Worm (Caenorhabditis elegans) whole organism, L4 larva: ENCODE data around the gene clec-62.

Experiments used
- F37D6.2 ChIP-seq: sonication (generic microtip); optimal IDR thresholded peaks from 2 replicates; lab custom pipeline; 2016; ENCODE audit warnings: mild to moderate bottlenecking, missing genetic modification characterization, missing compliant biosample characterization
- F44E2.7 ChIP-seq: fragments of 200-800 bp; sonication (Bioruptor generic); IDR thresholded peaks from 2 replicates; pipeline ENCODE4 v2.1.2; 2022; ENCODE audit warnings: missing genetic modification characterization, missing compliant biosample characterization
- F49E8.2 ChIP-seq: sonication (generic microtip); optimal IDR thresholded peaks from 2 replicates; lab custom pipeline; 2016; ENCODE audit warnings: missing compliant biosample characterization, mild to moderate bottlenecking, missing genetic modification characterization, borderline replicate concordance
- aha-1 ChIP-seq: fragments of 150-350 bp; peaks from one replicate; lab custom pipeline; 2014; ENCODE audit warnings: missing biosample characterization, missing genetic modification characterization
- ceh-44 ChIP-seq: fragments of 200-800 bp; sonication (Bioruptor generic); IDR thresholded peaks from 2 replicates; pipeline ENCODE4 v1.3.6; 2022; ENCODE audit warnings: missing genetic modification reagents, missing genetic modification characterization, missing compliant biosample characterization
- daf-19 ChIP-seq: fragments of 200-800 bp; sonication (Bioruptor generic); conservative IDR thresholded peaks from 2 replicates; pipeline ENCODE4 v1.3.6; 2022; ENCODE audit warnings: missing genetic modification characterization, missing compliant biosample characterization
- dmd-6 ChIP-seq: fragments of 200-800 bp; sonication (Bioruptor generic); IDR thresholded peaks from 2 replicates; pipeline ENCODE4 v1.3.6; 2022; ENCODE audit warnings: missing genetic modification reagents, missing genetic modification characterization, missing compliant biosample characterization
- gei-8 ChIP-seq: fragments of 200-800 bp; sonication (Bioruptor generic); optimal IDR thresholded peaks from 2 replicates; lab custom pipeline; 2018; ENCODE audit warnings: mild to moderate bottlenecking, missing genetic modification characterization, missing compliant biosample characterization
- hif-1 ChIP-seq, 2 experiments: sonication (generic microtip); optimal IDR thresholded peaks; 2 replicates each; lab custom pipeline; 2016 to 2017; ENCODE audit warnings: missing compliant biosample characterization in 2 of 2, missing genetic modification characterization in 2 of 2, missing genetic modification reagents in 2 of 2, missing genotype in 2 of 2, mild to moderate bottlenecking in 1 of 2
- lin-29 ChIP-seq: fragments of 200-800 bp; sonication (Bioruptor generic); IDR thresholded peaks from 2 replicates; pipeline ENCODE4 v1.3.6; 2022; ENCODE audit warnings: missing genetic modification reagents, missing genetic modification characterization, missing compliant biosample characterization
- lsy-2 ChIP-seq, 2 experiments: fragments of 150-350 bp in 1 of 2; sonication (generic microtip) in 1 of 2; optimal IDR thresholded peaks; 2 replicates each; lab custom pipeline; 2014 to 2017; ENCODE audit warnings: missing biosample characterization in 2 of 2, missing genetic modification characterization in 2 of 2
- madf-5 ChIP-seq, 2 experiments: fragments of 200-800 bp; sonication (Bioruptor generic); IDR thresholded peaks; 2 replicates each; pipeline ENCODE4 v1.3.6; 2022; ENCODE audit warnings: missing compliant biosample characterization in 2 of 2, missing genetic modification characterization in 2 of 2
- madf-9 ChIP-seq: fragments of 200-800 bp; sonication (Bioruptor generic); conservative IDR thresholded peaks from 2 replicates; pipeline ENCODE4 v1.3.6; 2022; ENCODE audit warnings: missing genetic modification reagents, missing genetic modification characterization, missing compliant biosample characterization
- nhr-102 ChIP-seq: sonication (generic microtip); optimal IDR thresholded peaks from 2 replicates; lab custom pipeline; 2016; ENCODE audit warnings: mild to moderate bottlenecking, missing genetic modification characterization, moderate library complexity, missing compliant biosample characterization
- nhr-25 ChIP-seq: sonication (generic microtip); optimal IDR thresholded peaks from 2 replicates; lab custom pipeline; 2017; ENCODE audit warnings: missing genetic modification characterization, mild to moderate bottlenecking, missing compliant biosample characterization, antibody characterized with exemption, moderate library complexity, borderline replicate concordance; ENCODE audit not compliant: insufficient read depth
- nhr-6 ChIP-seq: fragments of 150-350 bp; optimal IDR thresholded peaks from 2 replicates; lab custom pipeline; 2014; ENCODE audit warnings: missing biosample characterization, missing genetic modification characterization
- nhr-77 ChIP-seq: fragments of 150-350 bp; optimal IDR thresholded peaks from 2 replicates; lab custom pipeline; 2014; ENCODE audit warnings: missing biosample characterization, missing genetic modification characterization
- saeg-2 ChIP-seq: fragments of 200-800 bp; sonication (Bioruptor generic); IDR thresholded peaks from 2 replicates; pipeline ENCODE4 v1.3.6; 2022; ENCODE audit warnings: missing genetic modification reagents, missing genetic modification characterization, missing compliant biosample characterization
- unc-130 ChIP-seq: sonication (generic microtip); optimal IDR thresholded peaks from 2 replicates; lab custom pipeline; 2016; ENCODE audit warnings: missing genetic modification reagents, missing genetic modification characterization, missing compliant biosample characterization
- unc-39 ChIP-seq: sonication (generic microtip); optimal IDR thresholded peaks from 2 replicates; lab custom pipeline; 2017; ENCODE audit warnings: missing biosample characterization, missing genetic modification characterization
- unc-62 ChIP-seq, 3 experiments: fragments of 150-350 bp in 1 of 3; sonication (generic microtip); optimal IDR thresholded peaks in 2 of 3; peaks in 1 of 3; 1 replicate in 1 of 3; 2 replicates in 2 of 3; lab custom pipeline; 2014 to 2017; ENCODE audit warnings: missing biosample characterization in 3 of 3, missing genetic modification characterization in 3 of 3, missing genetic modification reagents in 3 of 3, missing genotype in 1 of 3
- zfp-2 ChIP-seq: sonication (generic microtip); optimal IDR thresholded peaks from 2 replicates; lab custom pipeline; 2016; ENCODE audit warnings: mild to moderate bottlenecking, missing genetic modification characterization, missing compliant biosample characterization

Gene clec-62

ce11 chrII:12865604-12866003, 29.3 kb downstream of the clec-62 start, which contains the start of gene snf-5:
Gene snf-5, minus strand, starts transcription at chrII:12865785.
- no peak for TF ChIP-seq F44E2.7 (GFP tag; lab: Robert Waterston, UW)
- no peak for TF ChIP-seq unc-130 (GFP tag; lab: Kevin White, UChicago)
- TF ChIP-seq unc-39 = no peak
- no peak for TF ChIP-seq dmd-6 (GFP tag; lab: Robert Waterston, UW)
- TF ChIP-seq madf-9 (GFP tag; lab: Robert Waterston, UW) = no peak
- no peak for TF ChIP-seq nhr-102 (tag; lab: Kevin White, UChicago)
- TF ChIP-seq F49E8.2 = no peak
- TF ChIP-seq hif-1 (tag; optimal IDR thresholded peaks at IDR 0.05; lab: Kevin White, UChicago) = no peak
- TF ChIP-seq nhr-25 (tag; lab: Kevin White, UChicago) = no peak
- TF ChIP-seq nhr-77 (tag; lab: Kevin White, UChicago) = no peak

DNA sequence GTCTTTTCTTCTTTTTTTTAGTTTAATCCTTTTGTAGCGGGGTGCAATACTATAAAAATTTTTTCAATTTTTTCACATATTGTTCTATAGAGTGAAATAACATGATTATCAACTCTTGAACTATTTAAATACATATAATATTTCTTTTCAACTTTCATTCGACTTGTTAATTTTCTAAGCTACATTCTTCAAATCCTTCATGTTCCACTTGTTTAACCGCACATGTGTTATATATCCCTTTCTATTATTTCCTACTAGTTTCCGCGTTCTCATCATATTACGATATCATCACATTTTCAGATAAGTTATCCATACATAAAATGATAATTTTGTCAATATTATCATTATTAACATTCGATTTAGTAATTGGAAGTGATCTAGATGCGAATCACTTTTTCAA, 39.0 kb downstream of the clec-62 start, which contains the start of gene Y46G5A.29:
Gene Y46G5A.29 (plus strand): TSS at position 301 of the 400 bp plus-strand sequence.
- TF ChIP-seq ceh-44 (GFP tag; lab: Robert Waterston, UW) (no peak), lin-29 (GFP tag; lab: Robert Waterston, UW) (no peak), gei-8 (GFP tag; lab: Kevin White, UChicago) (no peak), zfp-2 (tag; lab: Kevin White, UChicago) (no peak), lsy-2 (tag; optimal IDR thresholded peaks at IDR 0.05; lab: Kevin White, UChicago) (no peak)

DNA sequence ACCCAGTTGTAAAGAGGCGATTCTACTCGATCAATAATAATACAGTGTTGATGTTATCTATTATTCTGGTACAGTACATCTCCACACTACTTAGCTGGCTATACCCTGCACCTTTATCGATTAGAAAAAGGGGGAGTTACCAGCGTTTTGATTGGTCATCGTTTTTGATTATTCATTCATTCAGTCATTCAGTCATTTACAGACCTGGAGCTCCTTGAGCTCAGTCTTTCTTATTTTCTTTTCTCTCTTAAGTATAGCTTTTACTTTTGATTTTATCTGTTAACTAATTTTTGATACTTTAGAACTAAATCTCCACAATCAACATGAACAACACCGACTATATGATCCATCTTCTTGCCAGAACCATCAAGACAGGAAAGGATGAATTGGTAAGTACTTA, 44.8 kb downstream of the clec-62 start, which contains the start of gene Y46G5A.28:
Gene Y46G5A.28 (plus strand): TSS at position 301 of the 400 bp plus-strand sequence.
- peak; percentile 46 for TF ChIP-seq aha-1
- no peak for TF ChIP-seq madf-5 (GFP tag; IDR thresholded peaks at IDR 0.05; lab: Robert Waterston, UW)
- no peak for TF ChIP-seq F37D6.2
- no peak for TF ChIP-seq nhr-6 (tag; lab: Kevin White, UChicago)
- TF ChIP-seq saeg-2 = no peak
- no peak for TF ChIP-seq daf-19

- peak in 1 of 2 experiments; percentile 65 for TF ChIP-seq unc-62 (GFP tag; optimal IDR thresholded peaks at IDR 0.05 in 1 of 2; lab: Kevin White, UChicago)
- no peak for TF ChIP-seq unc-62 (tag; optimal IDR thresholded peaks at IDR 0.05; lab: Kevin White, UChicago)
- no peak for TF ChIP-seq F37D6.2
Measured at ce11 chrII:12847736-12848135, 47.2 kb downstream of the clec-62 start, which contains the start of gene pes-10. Gene pes-10, minus strand, starts transcription at chrII:12847836.
